Worm (Caenorhabditis elegans) whole organism, late embryonic: ENCODE measurements around the gene glna-1.

Source experiments
- F13H6.1 ChIP-seq: sonication (generic microtip); optimal IDR thresholded peaks from 2 replicates; lab custom pipeline; 2016; ENCODE audit warnings: missing genetic modification characterization, missing compliant biosample characterization
- K09A11.1 ChIP-seq: sonication (generic microtip); optimal IDR thresholded peaks from 2 replicates; lab custom pipeline; 2017; ENCODE audit warnings: antibody characterized with exemption, mild to moderate bottlenecking, missing genetic modification characterization, missing compliant biosample characterization; ENCODE audit not compliant: insufficient read depth
- T23F11.4 ChIP-seq: fragments of 200-800 bp; sonication (Bioruptor generic); optimal IDR thresholded peaks from 2 replicates; lab custom pipeline; 2018; ENCODE audit warnings: mild to moderate bottlenecking, missing genetic modification characterization, missing compliant biosample characterization
- Y22D7AL.16 ChIP-seq: sonication (generic microtip); optimal IDR thresholded peaks from 2 replicates; lab custom pipeline; 2016; ENCODE audit warnings: missing genetic modification characterization, missing compliant biosample characterization
- ahr-1 ChIP-seq: sonication (generic microtip); optimal IDR thresholded peaks from 2 replicates; lab custom pipeline; 2016; ENCODE audit warnings: missing genetic modification characterization, missing compliant biosample characterization
- ama-1 ChIP-seq: fragments of 150-350 bp; optimal IDR thresholded peaks from 2 replicates; lab custom pipeline; 2014
- ceh-18 ChIP-seq: sonication (generic microtip); optimal IDR thresholded peaks from 2 replicates; lab custom pipeline; 2016; ENCODE audit warnings: missing genetic modification characterization, missing compliant biosample characterization
- ceh-2 ChIP-seq: sonication (generic microtip); optimal IDR thresholded peaks from 2 replicates; lab custom pipeline; 2016; ENCODE audit warnings: missing genotype, missing genetic modification characterization, missing compliant biosample characterization
- ceh-22 ChIP-seq: sonication (generic microtip); optimal IDR thresholded peaks from 2 replicates; lab custom pipeline; 2017; ENCODE audit warnings: missing biosample characterization, missing genetic modification characterization
- ceh-24 ChIP-seq: sonication (generic microtip); optimal IDR thresholded peaks from 2 replicates; lab custom pipeline; 2016; ENCODE audit warnings: mild to moderate bottlenecking, missing genetic modification characterization, missing compliant biosample characterization
- ceh-31 ChIP-seq: sonication (generic microtip); optimal IDR thresholded peaks from 2 replicates; lab custom pipeline; 2016; ENCODE audit warnings: missing genetic modification characterization, missing compliant biosample characterization
- ceh-34 ChIP-seq: sonication (generic microtip); optimal IDR thresholded peaks from 2 replicates; lab custom pipeline; 2016; ENCODE audit warnings: mild to moderate bottlenecking, missing genetic modification characterization, missing compliant biosample characterization
- ceh-48 ChIP-seq: sonication (generic microtip); optimal IDR thresholded peaks from 2 replicates; lab custom pipeline; 2016; ENCODE audit warnings: missing genetic modification characterization, inconsistent platforms, missing compliant biosample characterization
- ceh-6 ChIP-seq: fragments of 200-800 bp; sonication (Bioruptor generic); optimal IDR thresholded peaks from 2 replicates; lab custom pipeline; 2018; ENCODE audit warnings: mild to moderate bottlenecking, missing genetic modification characterization, missing compliant biosample characterization
- ceh-9 ChIP-seq: sonication (generic microtip); optimal IDR thresholded peaks from 2 replicates; lab custom pipeline; 2016; ENCODE audit warnings: mild to moderate bottlenecking, missing genetic modification characterization, inconsistent platforms, missing compliant biosample characterization
- che-1 ChIP-seq: sonication (generic microtip); optimal IDR thresholded peaks from 2 replicates; lab custom pipeline; 2016; ENCODE audit warnings: mild to moderate bottlenecking, missing genetic modification characterization, missing compliant biosample characterization
- dve-1 ChIP-seq: sonication (generic microtip); optimal IDR thresholded peaks from 2 replicates; lab custom pipeline; 2017; ENCODE audit warnings: antibody characterized with exemption, mild to moderate bottlenecking, missing genetic modification characterization, missing compliant biosample characterization
- elt-4 ChIP-seq: sonication (generic microtip); optimal IDR thresholded peaks from 2 replicates; lab custom pipeline; 2016; ENCODE audit warnings: missing genetic modification characterization, missing compliant biosample characterization
- ets-4 ChIP-seq: sonication (generic microtip); optimal IDR thresholded peaks from 2 replicates; lab custom pipeline; 2016; ENCODE audit warnings: missing genetic modification characterization, missing compliant biosample characterization
- fkh-10 ChIP-seq: fragments of 150-350 bp; optimal IDR thresholded peaks from 2 replicates; lab custom pipeline; 2014; ENCODE audit warnings: missing biosample characterization, missing genetic modification reagents, missing genetic modification characterization
- hlh-13 ChIP-seq: fragments of 200-800 bp; sonication (Bioruptor generic); optimal IDR thresholded peaks from 2 replicates; lab custom pipeline; 2018; ENCODE audit warnings: mild to moderate bottlenecking, missing genetic modification characterization, missing compliant biosample characterization
- lim-6 ChIP-seq: sonication (generic microtip); optimal IDR thresholded peaks from 2 replicates; lab custom pipeline; 2016; ENCODE audit warnings: missing genetic modification characterization, missing compliant biosample characterization
- madf-2 ChIP-seq: sonication (generic microtip); optimal IDR thresholded peaks from 2 replicates; lab custom pipeline; 2017; ENCODE audit warnings: missing genetic modification characterization, missing compliant biosample characterization
- mec-3 ChIP-seq: sonication (generic microtip); optimal IDR thresholded peaks from 2 replicates; lab custom pipeline; 2016; ENCODE audit warnings: borderline replicate concordance, missing genetic modification characterization, missing compliant biosample characterization
- nfya-1 ChIP-seq: sonication (generic microtip); optimal IDR thresholded peaks from 2 replicates; lab custom pipeline; 2017; ENCODE audit warnings: missing genetic modification characterization, mild to moderate bottlenecking, missing compliant biosample characterization, antibody characterized with exemption, moderate library complexity
- nhr-232 ChIP-seq: sonication (generic microtip); optimal IDR thresholded peaks from 2 replicates; lab custom pipeline; 2016; ENCODE audit warnings: missing genetic modification characterization, missing compliant biosample characterization
- npax-4 ChIP-seq: sonication (generic microtip); optimal IDR thresholded peaks from 2 replicates; lab custom pipeline; 2016; ENCODE audit warnings: missing genetic modification characterization, missing compliant biosample characterization
- pat-9 ChIP-seq: fragments of 200-800 bp; sonication (Bioruptor generic); optimal IDR thresholded peaks from 2 replicates; lab custom pipeline; 2018; ENCODE audit warnings: mild to moderate bottlenecking, missing genetic modification characterization, moderate library complexity, missing compliant biosample characterization
- pax-1 ChIP-seq: fragments of 150-350 bp; optimal IDR thresholded peaks from 2 replicates; lab custom pipeline; 2014; ENCODE audit warnings: missing biosample characterization, missing genetic modification characterization
- pha-4 ChIP-seq: fragments of 150-350 bp; optimal IDR thresholded peaks from 2 replicates; lab custom pipeline; 2018; ENCODE audit warnings: missing biosample characterization, missing genetic modification reagents, missing genetic modification characterization
- rnt-1 ChIP-seq: sonication (generic microtip); optimal IDR thresholded peaks from 2 replicates; lab custom pipeline; 2016; ENCODE audit warnings: missing genetic modification characterization, missing compliant biosample characterization
- sdc-2 ChIP-seq: sonication (generic microtip); optimal IDR thresholded peaks from 2 replicates; lab custom pipeline; 2016; ENCODE audit warnings: missing genotype, missing genetic modification characterization, missing compliant biosample characterization
- syd-9 ChIP-seq: sonication (generic microtip); optimal IDR thresholded peaks from 2 replicates; lab custom pipeline; 2016; ENCODE audit warnings: mild to moderate bottlenecking, missing genetic modification characterization, moderate library complexity, missing compliant biosample characterization
- tbx-7 ChIP-seq: sonication (generic microtip); optimal IDR thresholded peaks from 2 replicates; lab custom pipeline; 2016; ENCODE audit warnings: missing genotype, missing genetic modification characterization, missing compliant biosample characterization
- unc-42 ChIP-seq: sonication (generic microtip); optimal IDR thresholded peaks from 2 replicates; lab custom pipeline; 2016; ENCODE audit warnings: missing genotype, missing genetic modification characterization, missing compliant biosample characterization
- unc-55 ChIP-seq: sonication (generic microtip); optimal IDR thresholded peaks from 2 replicates; lab custom pipeline; 2017; ENCODE audit warnings: missing biosample characterization, missing genetic modification reagents, missing genetic modification characterization
- zip-5 ChIP-seq: sonication (generic microtip); optimal IDR thresholded peaks from 2 replicates; lab custom pipeline; 2016; ENCODE audit warnings: missing genetic modification characterization, missing compliant biosample characterization
- ztf-16 ChIP-seq: sonication (generic microtip); optimal IDR thresholded peaks from 2 replicates; lab custom pipeline; 2017; ENCODE audit warnings: missing genetic modification characterization, missing compliant biosample characterization

The glna-1 gene

ce11 chrII:14753858-14754750 lies 20.8 kb upstream of the glna-1 start, which contains the start of the genes tac-1 and Y54E2A.4:
Gene tac-1 (minus strand): TSS chrII:14753877.
Gene Y54E2A.4 (plus strand): TSS chrII:14754622.
- TF ChIP-seq ceh-9 (tag; lab: Kevin White, UChicago) (no peak), pha-4 (tag; lab: Kevin White, UChicago) (no peak), fkh-10 (GFP tag; lab: Kevin White, UChicago) (no peak), ceh-24 (tag; lab: Kevin White, UChicago) (no peak), ceh-31 (tag; lab: Kevin White, UChicago) (peak; percentile 3), Y22D7AL.16 (tag; lab: Kevin White, UChicago) (no peak), hlh-13 (no peak)

- TF ChIP-seq ceh-22 (tag; lab: Kevin White, UChicago) (no peak), ets-4 (tag; lab: Kevin White, UChicago) (no peak), ahr-1 (tag; lab: Kevin White, UChicago) (no peak), pax-1 (tag; lab: Kevin White, UChicago) (no peak), mec-3 (no peak), pha-4 (tag; lab: Kevin White, UChicago) (no peak), unc-55 (no peak), fkh-10 (GFP tag; lab: Kevin White, UChicago) (no peak), rnt-1 (tag; lab: Kevin White, UChicago) (no peak), dve-1 (no peak), npax-4 (tag; lab: Kevin White, UChicago) (no peak), ceh-31 (tag; lab: Kevin White, UChicago) (no peak), ceh-6 (GFP tag; lab: Kevin White, UChicago) (no peak), ceh-18 (tag; lab: Kevin White, UChicago) (no peak), ztf-16 (tag; lab: Kevin White, UChicago) (no peak)
- TF ChIP-seq, all 69 proteins: peak for 0
These were observed 19.9 kb upstream of the glna-1 start for ce11 chrII:14753246-14753645.

- TF ChIP-seq F13H6.1 = no peak
- TF ChIP-seq K09A11.1 (tag; lab: Kevin White, UChicago) = no peak
- TF ChIP-seq unc-42 = no peak
- no peak for TF ChIP-seq T23F11.4
- no peak for TF ChIP-seq ceh-48
- TF ChIP-seq elt-4 (tag; lab: Kevin White, UChicago) = no peak
- no peak for TF ChIP-seq che-1 (tag; lab: Kevin White, UChicago)
- no peak for TF ChIP-seq ceh-6 (GFP tag; lab: Kevin White, UChicago)
- TF ChIP-seq zip-5 = no peak
- no peak for TF ChIP-seq nhr-232
- TF ChIP-seq sdc-2 (tag; lab: Kevin White, UChicago) = no peak
- TF ChIP-seq ceh-2 (tag; lab: Kevin White, UChicago) = no peak
- no peak for TF ChIP-seq ama-1 (lab: Kevin White, UChicago)
- TF ChIP-seq pax-1 (tag; lab: Kevin White, UChicago) = no peak
These were observed 19.0 kb upstream of the glna-1 start, which contains the start of gene smg-9 for ce11 chrII:14752187-14752959. Gene smg-9 (minus strand): TSS chrII:14752849.

- TF ChIP-seq syd-9 (tag; lab: Kevin White, UChicago) (no peak), tbx-7 (no peak), mec-3 (no peak), lim-6 (tag; lab: Kevin White, UChicago) (no peak), ceh-48 (no peak), pat-9 (no peak), dve-1 (no peak), nfya-1 (tag; lab: Kevin White, UChicago) (no peak), sdc-2 (tag; lab: Kevin White, UChicago) (no peak), madf-2 (no peak), ceh-31 (tag; lab: Kevin White, UChicago) (no peak), ceh-34 (tag; lab: Kevin White, UChicago) (no peak), ceh-24 (tag; lab: Kevin White, UChicago) (no peak)
These were observed 11.8 kb upstream of the glna-1 start for ce11 chrII:14745127-14745526.
